Worm (Caenorhabditis elegans) whole organism, L1 larva: Measurements from ENCODE around the gene str-187.

Experiments
- C34B4.2 ChIP-seq: sonication (generic microtip); optimal IDR thresholded peaks from 2 replicates; lab custom pipeline; 2017; ENCODE audit warnings: mild to moderate bottlenecking, missing genetic modification characterization, missing compliant biosample characterization
- Y116A8C.19 ChIP-seq: sonication (generic microtip); optimal IDR thresholded peaks from 2 replicates; lab custom pipeline; 2016; ENCODE audit warnings: missing compliant biosample characterization, missing genetic modification characterization, borderline replicate concordance
- alr-1 ChIP-seq: fragments of 200-800 bp; sonication (Bioruptor generic); optimal IDR thresholded peaks from 2 replicates; lab custom pipeline; 2018; ENCODE audit warnings: borderline replicate concordance, mild to moderate bottlenecking, missing genetic modification characterization, missing compliant biosample characterization
- aly-2 ChIP-seq: fragments of 150-350 bp; optimal IDR thresholded peaks from 2 replicates; lab custom pipeline; 2014; ENCODE audit warnings: missing biosample characterization, missing genetic modification characterization
- ama-1 ChIP-seq: fragments of 150-350 bp; optimal IDR thresholded peaks from 2 replicates; lab custom pipeline; 2014
- blmp-1 ChIP-seq: fragments of 150-350 bp; optimal IDR thresholded peaks from 2 replicates; lab custom pipeline; 2014; ENCODE audit warnings: missing biosample characterization, missing genetic modification characterization
- ceh-63 ChIP-seq: fragments of 200-800 bp; sonication (Bioruptor generic); optimal IDR thresholded peaks from 2 replicates; lab custom pipeline; 2018; ENCODE audit warnings: mild to moderate bottlenecking, missing genetic modification characterization, missing compliant biosample characterization
- ceh-8 ChIP-seq: fragments of 200-800 bp; sonication (Bioruptor generic); optimal IDR thresholded peaks from 2 replicates; lab custom pipeline; 2018; ENCODE audit warnings: mild to moderate bottlenecking, missing genetic modification characterization, moderate library complexity, missing compliant biosample characterization
- ceh-82 ChIP-seq, 3 experiments: fragments of 150-350 bp in 1 of 3; sonication (generic microtip) in 2 of 3; optimal IDR thresholded peaks; 2 replicates each; lab custom pipeline; 2014 to 2017; ENCODE audit warnings: missing biosample characterization in 3 of 3, missing genetic modification characterization in 3 of 3
- ceh-88 ChIP-seq: fragments of 200-800 bp; sonication (Bioruptor generic); IDR thresholded peaks from 2 replicates; pipeline ENCODE4 v1.3.6; 2022; ENCODE audit warnings: missing genetic modification characterization, missing compliant biosample characterization
- ceh-90 ChIP-seq: sonication (generic microtip); optimal IDR thresholded peaks from 2 replicates; lab custom pipeline; 2016; ENCODE audit warnings: missing genetic modification characterization, missing compliant biosample characterization
- dsc-1 ChIP-seq: sonication (generic microtip); optimal IDR thresholded peaks from 2 replicates; lab custom pipeline; 2016; ENCODE audit warnings: mild to moderate bottlenecking, missing genetic modification characterization, missing compliant biosample characterization
- efl-1 ChIP-seq, 4 experiments: fragments of 150-350 bp; optimal IDR thresholded peaks in 3 of 4; peaks in 1 of 4; 1 replicate in 1 of 4; 2 replicates in 3 of 4; lab custom pipeline; 2014; ENCODE audit warnings: missing biosample characterization in 2 of 4, missing genetic modification characterization in 2 of 4, missing genetic modification reagents in 2 of 4
- elt-2 ChIP-seq: sonication (generic microtip); optimal IDR thresholded peaks from 2 replicates; lab custom pipeline; 2016; ENCODE audit warnings: missing genetic modification characterization, mild to moderate bottlenecking, inconsistent platforms, missing compliant biosample characterization, missing genetic modification reagents
- ets-5 ChIP-seq: fragments of 200-800 bp; sonication (Bioruptor generic); IDR thresholded peaks from 2 replicates; pipeline ENCODE4 v1.3.6; 2022; ENCODE audit warnings: missing genetic modification characterization, missing compliant biosample characterization
- grh-1 ChIP-seq: fragments of 200-800 bp; sonication (Bioruptor generic); IDR thresholded peaks from 2 replicates; pipeline ENCODE4 v1.3.6; 2022; ENCODE audit warnings: missing genetic modification reagents, missing genetic modification characterization, missing compliant biosample characterization
- hlh-17 ChIP-seq: fragments of 200-800 bp; sonication (Bioruptor generic); optimal IDR thresholded peaks from 2 replicates; lab custom pipeline; 2018; ENCODE audit warnings: missing genetic modification characterization, mild to moderate bottlenecking, missing compliant biosample characterization, moderate library complexity, borderline replicate concordance
- hlh-4 ChIP-seq: sonication (generic microtip); optimal IDR thresholded peaks from 2 replicates; lab custom pipeline; 2016; ENCODE audit warnings: mild to moderate bottlenecking, missing genetic modification characterization, missing compliant biosample characterization
- hpl-2 ChIP-seq: fragments of 150-350 bp; optimal IDR thresholded peaks from 2 replicates; lab custom pipeline; 2014; ENCODE audit warnings: missing biosample characterization, missing genetic modification reagents, missing genetic modification characterization
- isw-1 ChIP-seq: fragments of 200-800 bp; sonication (Bioruptor generic); IDR thresholded peaks from 2 replicates; pipeline ENCODE4 v1.3.6; 2022; ENCODE audit warnings: missing genetic modification characterization, missing compliant biosample characterization
- jun-1 ChIP-seq: fragments of 150-350 bp; optimal IDR thresholded peaks from 2 replicates; lab custom pipeline; 2014; ENCODE audit warnings: missing biosample characterization, missing genetic modification reagents, missing genetic modification characterization
- lin-14 ChIP-seq: fragments of 200-800 bp; sonication (Bioruptor generic); optimal IDR thresholded peaks from 2 replicates; lab custom pipeline; 2018; ENCODE audit warnings: mild to moderate bottlenecking, missing genetic modification characterization, moderate library complexity, missing compliant biosample characterization
- lin-15B ChIP-seq: fragments of 150-350 bp; sonication (generic microtip); optimal IDR thresholded peaks from 3 replicates; lab custom pipeline; 2014; ENCODE audit warnings: missing biosample characterization, missing genetic modification characterization
- lin-35 ChIP-seq, 2 experiments: fragments of 150-350 bp; optimal IDR thresholded peaks; 2 replicates each; lab custom pipeline; 2014; ENCODE audit warnings: missing biosample characterization in 2 of 2, missing genetic modification characterization in 2 of 2, missing genetic modification reagents in 2 of 2
- lir-3 ChIP-seq: sonication (generic microtip); optimal IDR thresholded peaks from 2 replicates; lab custom pipeline; 2016; ENCODE audit warnings: mild to moderate bottlenecking, missing genetic modification characterization, moderate library complexity, missing compliant biosample characterization; ENCODE audit not compliant: poor library complexity
- mab-9 ChIP-seq: fragments of 200-800 bp; sonication (Bioruptor generic); IDR thresholded peaks from 2 replicates; pipeline ENCODE4 v1.3.6; 2022; ENCODE audit warnings: missing genetic modification reagents, missing genetic modification characterization, missing compliant biosample characterization
- mdl-1 ChIP-seq, 2 experiments: fragments of 150-350 bp; optimal IDR thresholded peaks; 2 replicates each; lab custom pipeline; 2014 to 2017; ENCODE audit warnings: missing biosample characterization in 2 of 2, missing genetic modification characterization in 2 of 2, inconsistent platforms in 1 of 2
- mef-2 ChIP-seq: fragments of 150-350 bp; optimal IDR thresholded peaks from 2 replicates; lab custom pipeline; 2014; ENCODE audit warnings: missing biosample characterization, missing genetic modification characterization
- nhr-12 ChIP-seq: sonication (generic microtip); optimal IDR thresholded peaks from 2 replicates; lab custom pipeline; 2017; ENCODE audit warnings: missing biosample characterization, missing genetic modification characterization
- nhr-19 ChIP-seq: fragments of 200-800 bp; sonication (Bioruptor generic); conservative IDR thresholded peaks from 2 replicates; pipeline ENCODE4 v1.3.6; 2022; ENCODE audit warnings: missing genetic modification characterization, missing compliant biosample characterization
- nhr-20 ChIP-seq: sonication (generic microtip); optimal IDR thresholded peaks from 2 replicates; lab custom pipeline; 2016; ENCODE audit warnings: mild to moderate bottlenecking, missing genetic modification characterization, missing compliant biosample characterization
- nhr-47 ChIP-seq: sonication (generic microtip); optimal IDR thresholded peaks from 2 replicates; lab custom pipeline; 2016; ENCODE audit warnings: mild to moderate bottlenecking, missing genetic modification characterization, moderate library complexity, missing compliant biosample characterization
- nhr-84 ChIP-seq: sonication (generic microtip); optimal IDR thresholded peaks from 2 replicates; lab custom pipeline; 2017; ENCODE audit warnings: missing biosample characterization, missing genetic modification characterization
- nhr-85 ChIP-seq: sonication (generic microtip); peaks from one replicate; lab custom pipeline; 2016; ENCODE audit warnings: missing genetic modification characterization, inconsistent platforms, missing compliant biosample characterization
- pag-3 ChIP-seq: sonication (generic microtip); optimal IDR thresholded peaks from 2 replicates; lab custom pipeline; 2017; ENCODE audit warnings: missing genetic modification characterization, mild to moderate bottlenecking, missing compliant biosample characterization, antibody characterized with exemption, borderline replicate concordance; ENCODE audit not compliant: insufficient read depth
- pax-3 ChIP-seq: fragments of 200-800 bp; sonication (Bioruptor generic); optimal IDR thresholded peaks from 2 replicates; lab custom pipeline; 2018; ENCODE audit warnings: mild to moderate bottlenecking, missing genetic modification characterization, moderate library complexity, missing compliant biosample characterization
- skn-1 ChIP-seq: fragments of 150-350 bp; optimal IDR thresholded peaks from 2 replicates; lab custom pipeline; 2014; ENCODE audit warnings: missing biosample characterization, missing genetic modification characterization
- sox-4 ChIP-seq: sonication (generic microtip); optimal IDR thresholded peaks from 2 replicates; lab custom pipeline; 2016; ENCODE audit warnings: missing genetic modification characterization, missing compliant biosample characterization
- unc-62 ChIP-seq: fragments of 150-350 bp; optimal IDR thresholded peaks from 2 replicates; lab custom pipeline; 2014; ENCODE audit warnings: missing biosample characterization, missing genetic modification reagents, missing genetic modification characterization
- unc-86 ChIP-seq: sonication (generic microtip); optimal IDR thresholded peaks from 2 replicates; lab custom pipeline; 2016; ENCODE audit warnings: missing genetic modification characterization, missing compliant biosample characterization
- vab-15 ChIP-seq: sonication (generic microtip); optimal IDR thresholded peaks from 2 replicates; lab custom pipeline; 2017; ENCODE audit warnings: missing genotype, mild to moderate bottlenecking, missing genetic modification characterization, missing compliant biosample characterization
- zip-4 ChIP-seq: fragments of 200-800 bp; sonication (Bioruptor generic); optimal IDR thresholded peaks from 2 replicates; lab custom pipeline; 2018; ENCODE audit warnings: mild to moderate bottlenecking, missing genetic modification characterization, moderate library complexity, missing compliant biosample characterization
- ztf-4 ChIP-seq: fragments of 150-350 bp; optimal IDR thresholded peaks from 2 replicates; lab custom pipeline; 2014; ENCODE audit warnings: missing biosample characterization, missing genetic modification characterization

The str-187 gene

ce11 chrIV:17249691-17250181 lies 15.6 kb upstream of the str-187 start, which contains the start of gene eelo-2 (continued):
- TF ChIP-seq alr-1 (no peak), blmp-1 (tag; lab: Kevin White, UChicago) (peak; percentile 84), aly-2 (tag; lab: Kevin White, UChicago) (peak; percentile 94), elt-2 (peak; percentile 94), ceh-88 (GFP tag; lab: Robert Waterston, UW) (peak; percentile 95), ceh-82 (tag; optimal IDR thresholded peaks at IDR 0.05; lab: Kevin White, UChicago) (peak; percentile 99 to 100 (median 100)), hlh-17 (no peak), ceh-8 (peak; percentile 97), mdl-1 (tag; optimal IDR thresholded peaks at IDR 0.05; lab: Kevin White, UChicago) (peak; percentile 38 to 95), mef-2 (tag; lab: Kevin White, UChicago) (peak; percentile 87), nhr-19 (GFP tag; lab: Robert Waterston, UW) (peak; percentile 99), dsc-1 (tag; lab: Kevin White, UChicago) (peak; percentile 99), ztf-4 (tag; lab: Kevin White, UChicago) (peak; percentile 97), nhr-84 (tag; lab: Kevin White, UChicago) (no peak), lin-14 (GFP tag; lab: Kevin White, UChicago) (peak; percentile 99), ceh-63 (GFP tag; lab: Kevin White, UChicago) (no peak), nhr-12 (peak; percentile 73), nhr-85 (peak; percentile 99), nhr-20 (tag; lab: Kevin White, UChicago) (peak; percentile 99), sox-4 (tag; lab: Kevin White, UChicago) (peak; percentile 96), jun-1 (tag; lab: Kevin White, UChicago) (peak; percentile 98), nhr-47 (tag; lab: Kevin White, UChicago) (peak; percentile 99), pag-3 (tag; lab: Kevin White, UChicago) (peak; percentile 74), C34B4.2 (tag; lab: Kevin White, UChicago) (peak; percentile 91), efl-1 (optimal IDR thresholded peaks at IDR 0.05; lab: Kevin White, UChicago) (peak; percentile 100), efl-1 (GFP tag; optimal IDR thresholded peaks at IDR 0.05 in 1 of 2; lab: Kevin White, UChicago) (peak; percentile 100), lin-35 (GFP tag; optimal IDR thresholded peaks at IDR 0.05; lab: Kevin White, UChicago) (peak; percentile 100), isw-1 (GFP tag; lab: Robert Waterston, UW) (peak; percentile 98), hpl-2 (GFP tag; lab: Kevin White, UChicago) (peak; percentile 92), ceh-90 (tag; lab: Kevin White, UChicago) (peak; percentile 68), skn-1 (peak; percentile 98), pax-3 (tag; lab: Kevin White, UChicago) (peak; percentile 98), hlh-4 (no peak), lir-3 (peak; percentile 94), lin-15B (tag; lab: Kevin White, UChicago) (peak; percentile 99), mab-9 (GFP tag; lab: Robert Waterston, UW) (peak; percentile 98), grh-1 (GFP tag; lab: Robert Waterston, UW) (peak; percentile 98), unc-62 (GFP tag; lab: Kevin White, UChicago) (peak; percentile 33), ets-5 (GFP tag; lab: Robert Waterston, UW) (no peak), zip-4 (GFP tag; lab: Kevin White, UChicago) (peak; percentile 94), vab-15 (tag; lab: Kevin White, UChicago) (peak; percentile 88), Y116A8C.19 (tag; lab: Kevin White, UChicago) (no peak), ama-1 (lab: Kevin White, UChicago) (peak; percentile 84), unc-86 (tag; lab: Kevin White, UChicago) (peak; percentile 99)
